Worm (Caenorhabditis elegans): Measurements from ENCODE around the gene Y39G8C.2.

DNA sequence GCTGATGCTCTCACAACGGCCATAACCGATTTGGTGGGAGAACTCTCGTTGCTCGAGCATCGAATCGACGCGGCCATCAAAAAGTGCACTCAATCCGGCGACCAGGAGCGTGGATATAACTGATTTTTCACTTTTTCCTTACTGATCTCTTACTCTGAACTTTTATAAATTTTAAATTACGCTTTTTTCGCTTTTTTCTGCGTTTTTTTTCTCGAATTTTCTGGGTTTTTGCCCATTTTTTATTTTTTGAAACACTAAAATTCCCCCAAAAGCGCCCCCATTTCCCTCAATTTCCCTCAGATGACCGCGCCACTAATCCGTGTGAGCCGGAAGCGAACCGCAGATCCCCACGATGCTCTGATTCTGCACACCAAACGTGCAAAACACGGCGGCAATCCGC, 37.0 kb downstream of the Y39G8C.2 start, which contains the start of gene W01G7.4:
- TF ChIP-seq ces-1 (GFP tag; optimal IDR thresholded peaks at IDR 0.05) (no peak), pha-4 (tag; optimal IDR thresholded peaks at IDR 0.05) (no peak), blmp-1 (tag; optimal IDR thresholded peaks at IDR 0.05) (no peak), ham-2 (GFP tag; optimal IDR thresholded peaks at IDR 0.05) (no peak), elt-3 (tag; optimal IDR thresholded peaks at IDR 0.05) (no peak), sem-2 (GFP tag; optimal IDR thresholded peaks at IDR 0.05) (no peak), zip-8 (tag; optimal IDR thresholded peaks at IDR 0.05) (no peak), nhr-12 (tag; optimal IDR thresholded peaks at IDR 0.05) (no peak), unc-62 (GFP tag; optimal IDR thresholded peaks at IDR 0.05) (no peak)
